Fruit fly (Drosophila melanogaster) whole organism, embryonic: Measurements from ENCODE around the gene mRpL50.

Experiments used
- B-H2 ChIP-seq: fragments of 200-800 bp; sonication (Bioruptor generic); optimal IDR thresholded peaks from 2 replicates; lab custom pipeline; 2018; ENCODE audit warnings: missing biosample characterization, mild to moderate bottlenecking, missing genetic modification characterization
- CG10366 ChIP-seq: fragments of 200-800 bp; sonication (Bioruptor generic); IDR thresholded peaks from 2 replicates; pipeline ENCODE4 v1.3.6; 2022; ENCODE audit warnings: missing biosample characterization, missing genetic modification characterization
- CG12942 ChIP-seq: fragments of 200-800 bp; sonication (Bioruptor generic); optimal IDR thresholded peaks from 3 replicates; lab custom pipeline; 2016; ENCODE audit warnings: missing biosample characterization, missing genetic modification characterization
- CG14710 ChIP-seq: fragments of 200-800 bp; sonication (Bioruptor generic); optimal IDR thresholded peaks from 3 replicates; lab custom pipeline; 2019; ENCODE audit warnings: missing biosample characterization, mild to moderate bottlenecking, missing genetic modification characterization, moderate library complexity
- CG1603 ChIP-seq: fragments of 200-800 bp; sonication (Bioruptor generic); optimal IDR thresholded peaks from 2 replicates; lab custom pipeline; 2019; ENCODE audit warnings: missing biosample characterization, mild to moderate bottlenecking, missing genetic modification characterization, moderate library complexity
- CG1647 ChIP-seq: fragments of 200-800 bp; sonication (Bioruptor generic); optimal IDR thresholded peaks from 3 replicates; lab custom pipeline; 2016; ENCODE audit warnings: missing biosample characterization, missing genetic modification characterization
- CG17328 ChIP-seq: fragments of 200-800 bp; sonication (Bioruptor generic); IDR thresholded peaks from 2 replicates; pipeline ENCODE4 v1.3.6; 2022; ENCODE audit warnings: missing biosample characterization, missing genetic modification characterization
- CG17912 ChIP-seq: fragments of 200-800 bp; sonication (Bioruptor generic); optimal IDR thresholded peaks from 2 replicates; lab custom pipeline; 2018; ENCODE audit warnings: missing biosample characterization, mild to moderate bottlenecking, missing genetic modification characterization
- CG18764 ChIP-seq: fragments of 200-800 bp; sonication (Bioruptor generic); optimal IDR thresholded peaks from 3 replicates; lab custom pipeline; 2016; ENCODE audit warnings: missing biosample characterization, missing genetic modification characterization
- CG3065 ChIP-seq: fragments of 200-800 bp; sonication (Bioruptor generic); optimal IDR thresholded peaks from 2 replicates; lab custom pipeline; 2016; ENCODE audit warnings: missing biosample characterization, missing genetic modification characterization
- CG31224 ChIP-seq: fragments of 200-800 bp; sonication (Bioruptor generic); IDR thresholded peaks from 2 replicates; pipeline ENCODE4 v1.3.6; 2022; ENCODE audit warnings: missing biosample characterization, missing genetic modification characterization
- CG3407 ChIP-seq: fragments of 200-800 bp; sonication (Bioruptor generic); optimal IDR thresholded peaks from 2 replicates; lab custom pipeline; 2018; ENCODE audit warnings: missing biosample characterization, mild to moderate bottlenecking, missing genetic modification characterization
- CG34422 ChIP-seq: fragments of 200-800 bp; sonication (Bioruptor generic); IDR thresholded peaks from 3 replicates; pipeline ENCODE4 v1.3.6; 2022; ENCODE audit warnings: missing biosample characterization, missing genetic modification characterization
- CG3995 ChIP-seq: fragments of 200-800 bp; sonication (Bioruptor generic); optimal IDR thresholded peaks from 3 replicates; lab custom pipeline; 2016; ENCODE audit warnings: missing biosample characterization, missing genetic modification characterization
- CG6654 ChIP-seq: fragments of 200-800 bp; sonication (Bioruptor generic); optimal IDR thresholded peaks from 2 replicates; lab custom pipeline; 2017; ENCODE audit warnings: missing biosample characterization, mild to moderate bottlenecking, missing genetic modification characterization
- CG6854 ChIP-seq: fragments of 200-800 bp; sonication (Bioruptor generic); optimal IDR thresholded peaks from 3 replicates; lab custom pipeline; 2017; ENCODE audit warnings: missing biosample characterization, mild to moderate bottlenecking, missing genetic modification characterization
- CG7963 ChIP-seq: fragments of 200-800 bp; sonication (Bioruptor generic); IDR thresholded peaks from 3 replicates; pipeline ENCODE4 v1.3.6; 2022; ENCODE audit warnings: missing biosample characterization, missing genetic modification characterization; ENCODE audit not compliant: partially characterized antibody
- CG8281 ChIP-seq: fragments of 200-800 bp; sonication (Bioruptor generic); optimal IDR thresholded peaks from 2 replicates; lab custom pipeline; 2018; ENCODE audit warnings: missing biosample characterization, mild to moderate bottlenecking, missing genetic modification characterization, moderate library complexity
- CG9609 ChIP-seq: fragments of 200-800 bp; sonication (Bioruptor generic); optimal IDR thresholded peaks from 3 replicates; lab custom pipeline; 2016; ENCODE audit warnings: missing biosample characterization, missing genetic modification characterization
- CG9817 ChIP-seq: fragments of 200-800 bp; sonication (Bioruptor generic); optimal IDR thresholded peaks from 2 replicates; lab custom pipeline; 2018; ENCODE audit warnings: missing biosample characterization, mild to moderate bottlenecking, missing genetic modification characterization, moderate library complexity
- CG9876 ChIP-seq: fragments of 200-800 bp; sonication (Bioruptor generic); optimal IDR thresholded peaks from 2 replicates; lab custom pipeline; 2016; ENCODE audit warnings: missing biosample characterization, missing genetic modification characterization
- Dip2 ChIP-seq: fragments of 200-800 bp; sonication (Bioruptor generic); IDR thresholded peaks from 2 replicates; pipeline ENCODE4 v1.3.6; 2022; ENCODE audit warnings: missing biosample characterization, missing genetic modification characterization
- Doc3 ChIP-seq: fragments of 200-800 bp; sonication (Bioruptor generic); IDR thresholded peaks from 3 replicates; pipeline ENCODE4 v1.3.6; 2022; ENCODE audit warnings: missing biosample characterization, missing genetic modification characterization; ENCODE audit not compliant: partially characterized antibody
- Ets65A ChIP-seq: fragments of 200-800 bp; sonication (Bioruptor generic); peaks from one replicate; lab custom pipeline; 2016; ENCODE audit warnings: missing biosample characterization, missing genetic modification characterization
- Fer3 ChIP-seq: fragments of 200-800 bp; sonication (Bioruptor generic); optimal IDR thresholded peaks from 2 replicates; lab custom pipeline; 2018; ENCODE audit warnings: missing biosample characterization, mild to moderate bottlenecking, missing genetic modification characterization, moderate library complexity
- Hr39 ChIP-seq: fragments of >200 bp; optimal IDR thresholded peaks from 2 replicates; lab custom pipeline; 2017
- Max ChIP-seq: fragments of 200-800 bp; sonication (Bioruptor generic); optimal IDR thresholded peaks from 2 replicates; lab custom pipeline; 2016; ENCODE audit warnings: missing biosample characterization, mild to moderate bottlenecking, missing genetic modification characterization
- Meics ChIP-seq: fragments of 200-800 bp; sonication (Bioruptor generic); optimal IDR thresholded peaks from 2 replicates; lab custom pipeline; 2017; ENCODE audit warnings: missing biosample characterization, mild to moderate bottlenecking, missing genetic modification characterization
- NFAT ChIP-seq: fragments of 200-800 bp; sonication (Bioruptor generic); IDR thresholded peaks from 2 replicates; pipeline ENCODE4 v1.3.6; 2022; ENCODE audit warnings: missing biosample characterization, missing genetic modification characterization
- Rx ChIP-seq: fragments of 200-800 bp; sonication (Bioruptor generic); IDR thresholded peaks from 2 replicates; pipeline ENCODE4 v1.3.6; 2022; ENCODE audit warnings: missing biosample characterization, missing genetic modification characterization
- bcd ChIP-seq: fragments of 200-800 bp; sonication (Bioruptor generic); optimal IDR thresholded peaks from 2 replicates; lab custom pipeline; 2017; ENCODE audit warnings: missing biosample characterization, mild to moderate bottlenecking, missing genetic modification characterization
- cato ChIP-seq: fragments of 200-800 bp; sonication (Bioruptor generic); optimal IDR thresholded peaks from 2 replicates; lab custom pipeline; 2016; ENCODE audit warnings: missing biosample characterization, missing genetic modification characterization, borderline replicate concordance
- dimm ChIP-seq: fragments of 200-800 bp; sonication (Bioruptor generic); IDR thresholded peaks from 2 replicates; pipeline ENCODE4 v1.3.6; 2022; ENCODE audit warnings: missing biosample characterization, missing genetic modification characterization
- disco-r ChIP-seq: fragments of 200-800 bp; sonication (Bioruptor generic); optimal IDR thresholded peaks from 2 replicates; lab custom pipeline; 2016; ENCODE audit warnings: missing biosample characterization, missing genetic modification characterization
- dmrt99B ChIP-seq: fragments of 200-800 bp; sonication (Bioruptor generic); optimal IDR thresholded peaks from 2 replicates; lab custom pipeline; 2018; ENCODE audit warnings: missing biosample characterization, mild to moderate bottlenecking, missing genetic modification characterization, moderate library complexity
- fd3F ChIP-seq: fragments of 200-800 bp; sonication (Bioruptor generic); optimal IDR thresholded peaks from 2 replicates; lab custom pipeline; 2018; ENCODE audit warnings: missing biosample characterization, mild to moderate bottlenecking, missing genetic modification characterization, moderate library complexity
- fru ChIP-seq: fragments of >200 bp; optimal IDR thresholded peaks from 2 replicates; lab custom pipeline; 2017
- gsb-n ChIP-seq: fragments of 200-800 bp; sonication (Bioruptor generic); optimal IDR thresholded peaks from 3 replicates; lab custom pipeline; 2018; ENCODE audit warnings: missing biosample characterization, mild to moderate bottlenecking, missing genetic modification characterization
- kah ChIP-seq: fragments of 200-800 bp; sonication (Bioruptor generic); optimal IDR thresholded peaks from 2 replicates; lab custom pipeline; 2018; ENCODE audit warnings: missing biosample characterization, mild to moderate bottlenecking, missing genetic modification characterization
- lov ChIP-seq, 2 experiments: fragments of 200-800 bp in 1 of 2; fragments of >200 bp in 1 of 2; sonication (Bioruptor generic) in 1 of 2; IDR thresholded peaks in 1 of 2; optimal IDR thresholded peaks in 1 of 2; 2 replicates in 1 of 2; 3 replicates in 1 of 2; pipeline versions ENCODE4 v1.3.6 to Lab custom; 2017 to 2022; ENCODE audit warnings: missing biosample characterization in 1 of 2, missing genetic modification characterization in 1 of 2
- nerfin-1 ChIP-seq: fragments of 200-800 bp; sonication (Bioruptor generic); optimal IDR thresholded peaks from 3 replicates; lab custom pipeline; 2019; ENCODE audit warnings: missing biosample characterization, mild to moderate bottlenecking, missing genetic modification characterization, moderate library complexity
- oc ChIP-seq: fragments of 200-800 bp; sonication (Bioruptor generic); optimal IDR thresholded peaks from 2 replicates; lab custom pipeline; 2018; ENCODE audit warnings: missing biosample characterization, mild to moderate bottlenecking, missing genetic modification characterization, moderate library complexity
- p53 ChIP-seq: fragments of 200-800 bp; sonication (Bioruptor generic); optimal IDR thresholded peaks from 2 replicates; lab custom pipeline; 2016; ENCODE audit warnings: missing biosample characterization, missing genetic modification characterization
- ranshi ChIP-seq: fragments of 200-800 bp; sonication (Bioruptor generic); IDR thresholded peaks from 2 replicates; pipeline ENCODE4 v1.3.6; 2022; ENCODE audit warnings: missing biosample characterization, missing genetic modification characterization
- sisA ChIP-seq: fragments of 200-800 bp; sonication (Bioruptor generic); IDR thresholded peaks from 2 replicates; pipeline ENCODE4 v1.3.6; 2022; ENCODE audit warnings: missing biosample characterization, missing genetic modification characterization
- slp2 ChIP-seq: fragments of 200-800 bp; sonication (Bioruptor generic); optimal IDR thresholded peaks from 2 replicates; lab custom pipeline; 2016; ENCODE audit warnings: missing biosample characterization, missing genetic modification characterization
- sna ChIP-seq: fragments of 200-800 bp; sonication (Bioruptor generic); IDR thresholded peaks from 2 replicates; pipeline ENCODE4 v1.3.6; 2022; ENCODE audit warnings: missing biosample characterization, missing genetic modification characterization; ENCODE audit not compliant: partially characterized antibody
- stc ChIP-seq: fragments of 200-800 bp; sonication (Bioruptor generic); IDR thresholded peaks from 2 replicates; pipeline ENCODE4 v1.3.6; 2022; ENCODE audit warnings: missing biosample characterization, missing genetic modification characterization
- tin ChIP-seq: fragments of 200-800 bp; sonication (Bioruptor generic); optimal IDR thresholded peaks from 3 replicates; lab custom pipeline; 2016; ENCODE audit warnings: missing biosample characterization, missing genetic modification characterization
- twi ChIP-seq: fragments of 200-800 bp; optimal IDR thresholded peaks from 2 replicates; lab custom pipeline; 2019; ENCODE audit warnings: missing biosample characterization, mild to moderate bottlenecking, missing genetic modification characterization, moderate library complexity
- unc-4 ChIP-seq: fragments of 200-800 bp; sonication (Bioruptor generic); IDR thresholded peaks from 2 replicates; pipeline ENCODE4 v1.3.6; 2022; ENCODE audit warnings: missing biosample characterization, missing genetic modification characterization; ENCODE audit not compliant: partially characterized antibody

The mRpL50 gene

DNA sequence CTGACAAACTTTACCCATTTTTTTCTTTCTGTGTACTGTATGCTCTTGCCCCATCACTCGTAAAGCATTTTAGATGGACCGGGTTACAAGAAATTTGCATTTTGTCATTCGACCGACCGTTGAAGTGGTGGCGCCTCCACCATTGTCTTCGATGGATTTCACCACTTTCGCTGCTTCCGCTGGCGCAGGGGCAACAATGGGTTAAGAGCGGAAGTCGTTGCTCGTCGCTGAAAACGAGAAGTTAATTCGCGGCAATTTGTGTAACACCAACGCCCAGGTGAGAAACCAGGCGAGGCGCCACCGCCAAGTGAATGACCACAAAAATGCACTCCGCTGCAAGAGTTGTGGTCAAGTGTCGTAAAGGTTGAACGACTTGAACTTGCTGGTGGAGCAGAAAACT lies 11.0 kb upstream of the mRpL50 start (continued):
- TF ChIP-seq Ets65A (GFP tag; lab: Kevin White, UChicago) (peak; percentile 53), twi (no peak), p53 (no peak), CG7963 (GFP tag; lab: Robert Waterston, UW) (no peak), Dip2 (GFP tag; lab: Robert Waterston, UW) (no peak), kah (GFP tag; lab: Kevin White, UChicago) (no peak), Rx (GFP tag; lab: Robert Waterston, UW) (no peak), dmrt99B (tag; lab: Kevin White, UChicago) (no peak), Doc3 (GFP tag; lab: Robert Waterston, UW) (no peak), CG1647 (no peak), CG17328 (no peak), unc-4 (GFP tag; lab: Robert Waterston, UW) (no peak), lov (optimal IDR thresholded peaks at IDR 0.05; lab: Kevin White, UChicago) (no peak), lov (GFP tag; IDR thresholded peaks at IDR 0.05; lab: Robert Waterston, UW) (no peak), sisA (GFP tag; lab: Robert Waterston, UW) (peak; percentile 25; the same call in 1 of the 2 replicates), CG6654 (GFP tag; lab: Kevin White, UChicago) (no peak), stc (GFP tag; lab: Robert Waterston, UW) (no peak), CG17912 (no peak)

DNA sequence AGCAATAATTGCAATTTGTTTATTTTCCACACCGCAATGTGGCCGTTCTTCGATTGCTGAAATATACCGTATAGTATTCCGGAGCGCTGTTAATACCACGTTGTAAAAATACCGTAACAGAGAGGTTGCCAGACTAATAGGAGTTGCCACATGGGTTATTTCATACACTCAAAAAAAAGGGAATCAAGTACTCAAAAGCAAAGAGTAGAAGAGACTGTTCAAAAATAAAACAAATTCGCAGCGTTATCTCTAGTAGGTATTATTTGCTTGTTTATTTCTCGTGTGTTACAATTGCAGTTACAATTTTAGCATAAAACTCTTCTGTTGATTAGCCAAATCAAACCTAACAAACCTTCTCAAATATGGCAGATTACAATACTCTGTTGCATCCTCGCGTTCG lies 6.7 kb upstream of the mRpL50 start, which contains the start of gene MED4:
Gene MED4, minus strand, starts transcription at position 59 of the 400 bp plus-strand sequence.
- TF ChIP-seq CG9876 (GFP tag; lab: Kevin White, UChicago) (peak; percentile 87), CG18764 (GFP tag; lab: Kevin White, UChicago) (peak; percentile 69), tin (GFP tag; lab: Kevin White, UChicago) (peak; percentile 84), CG14710 (tag; lab: Kevin White, UChicago) (peak; percentile 75), CG9609 (peak; percentile 87), ranshi (GFP tag; lab: Robert Waterston, UW) (peak; percentile 75), CG8281 (tag; lab: Kevin White, UChicago) (peak; percentile 18), disco-r (GFP tag; lab: Kevin White, UChicago) (peak; percentile 69), Max (GFP tag; lab: Kevin White, UChicago) (peak; percentile 69), NFAT (GFP tag; lab: Robert Waterston, UW) (peak; percentile 85), slp2 (GFP tag; lab: Kevin White, UChicago) (peak; percentile 54), fd3F (peak; percentile 72), sna (GFP tag; lab: Robert Waterston, UW) (no peak), CG1603 (tag; lab: Kevin White, UChicago) (peak; percentile 88), cato (GFP tag; lab: Kevin White, UChicago) (peak; percentile 68), Meics (peak; percentile 79), gsb-n (tag; lab: Kevin White, UChicago) (peak; percentile 65), CG9817 (peak; percentile 62), nerfin-1 (tag; lab: Kevin White, UChicago) (peak; percentile 51), Hr39 (lab: Kevin White, UChicago) (no peak), CG3995 (peak; percentile 29), fru (lab: Kevin White, UChicago) (no peak), CG12942 (GFP tag; lab: Kevin White, UChicago) (peak; percentile 83), Fer3 (tag; lab: Kevin White, UChicago) (peak; percentile 68), CG10366 (GFP tag; lab: Robert Waterston, UW) (peak; percentile 81), CG3065 (GFP tag; lab: Kevin White, UChicago) (peak; percentile 58), oc (tag; lab: Kevin White, UChicago) (peak; percentile 49), bcd (GFP tag; lab: Kevin White, UChicago) (peak; percentile 70), CG6854 (GFP tag; lab: Kevin White, UChicago) (peak; percentile 73), dimm (GFP tag; lab: Robert Waterston, UW) (peak; percentile 54), CG34422 (GFP tag; lab: Robert Waterston, UW) (peak; percentile 92), B-H2 (GFP tag; lab: Kevin White, UChicago) (peak; percentile 45), CG3407 (peak; percentile 23), CG31224 (GFP tag; lab: Robert Waterston, UW) (peak; percentile 71)
